Worm (Caenorhabditis elegans) whole organism, L4 larva: ENCODE measurements around the gene vps-45.
A peak's percentile ranks its signal among the peaks of the same experiment; 100 is the strongest.

ENCODE experiments used
- F26F4.8 ChIP-seq: fragments of 200-800 bp; sonication (Bioruptor generic); conservative IDR thresholded peaks from 2 replicates; pipeline ENCODE4 v1.3.6; 2022; ENCODE audit warnings: missing genetic modification characterization, missing compliant biosample characterization
- F37D6.2 ChIP-seq: sonication (generic microtip); optimal IDR thresholded peaks from 2 replicates; lab custom pipeline; 2016; ENCODE audit warnings: mild to moderate bottlenecking, missing genetic modification characterization, missing compliant biosample characterization
- Y105C5A.15 ChIP-seq: fragments of 200-800 bp; sonication (Bioruptor generic); IDR thresholded peaks from 2 replicates; pipeline ENCODE4 v1.3.6; 2022; ENCODE audit warnings: missing genetic modification characterization, missing compliant biosample characterization
- Y5F2A.4 ChIP-seq: fragments of 200-800 bp; sonication (Bioruptor generic); optimal IDR thresholded peaks from 2 replicates; lab custom pipeline; 2018; ENCODE audit warnings: mild to moderate bottlenecking, missing genetic modification characterization, missing compliant biosample characterization
- ZK546.5 ChIP-seq, 2 experiments: sonication (generic microtip); optimal IDR thresholded peaks; 2 replicates each; lab custom pipeline; 2017; ENCODE audit warnings: missing biosample characterization in 2 of 2, missing genetic modification characterization in 2 of 2
- aha-1 ChIP-seq: fragments of 150-350 bp; peaks from one replicate; lab custom pipeline; 2014; ENCODE audit warnings: missing biosample characterization, missing genetic modification characterization
- ama-1 ChIP-seq: fragments of 150-350 bp; optimal IDR thresholded peaks from 2 replicates; lab custom pipeline; 2014; ENCODE audit warnings: inconsistent platforms, mixed read lengths
- attf-4 ChIP-seq: sonication (generic microtip); optimal IDR thresholded peaks from 3 replicates; lab custom pipeline; 2017; ENCODE audit warnings: missing biosample characterization, missing genetic modification characterization
- ceh-82 ChIP-seq: sonication (generic microtip); optimal IDR thresholded peaks from 2 replicates; lab custom pipeline; 2017; ENCODE audit warnings: missing biosample characterization, missing genetic modification characterization
- ctbp-1 ChIP-seq: fragments of 200-800 bp; sonication (Bioruptor generic); IDR thresholded peaks from 2 replicates; pipeline ENCODE4 v1.3.6; 2022; ENCODE audit warnings: missing genetic modification reagents, missing genetic modification characterization, missing compliant biosample characterization
- daf-16 ChIP-seq, 3 experiments: sonication (generic microtip); optimal IDR thresholded peaks; 2 replicates each; lab custom pipeline; 2016 to 2017; ENCODE audit warnings: missing genetic modification characterization in 3 of 3, missing genetic modification reagents in 3 of 3, mild to moderate bottlenecking in 2 of 3, missing compliant biosample characterization in 2 of 3, missing biosample characterization in 1 of 3, moderate library complexity in 1 of 3
- daf-19 ChIP-seq: fragments of 200-800 bp; sonication (Bioruptor generic); conservative IDR thresholded peaks from 2 replicates; pipeline ENCODE4 v1.3.6; 2022; ENCODE audit warnings: missing genetic modification characterization, missing compliant biosample characterization
- dmd-9 ChIP-seq: fragments of 200-800 bp; sonication (Bioruptor generic); IDR thresholded peaks from 2 replicates; pipeline ENCODE4 v1.3.6; 2022; ENCODE audit warnings: missing genetic modification reagents, missing genetic modification characterization, missing compliant biosample characterization
- egl-43 ChIP-seq: fragments of 200-800 bp; sonication (Bioruptor generic); IDR thresholded peaks from 2 replicates; pipeline ENCODE4 v1.3.6; 2022; ENCODE audit warnings: missing genetic modification reagents, missing genetic modification characterization, missing compliant biosample characterization
- fkh-10 ChIP-seq: fragments of 150-350 bp; optimal IDR thresholded peaks from 2 replicates; lab custom pipeline; 2014; ENCODE audit warnings: missing biosample characterization, missing genetic modification reagents, missing genetic modification characterization
- fos-1 ChIP-seq: fragments of 150-350 bp; optimal IDR thresholded peaks from 2 replicates; lab custom pipeline; 2014; ENCODE audit warnings: missing biosample characterization, missing genetic modification characterization
- gei-8 ChIP-seq: fragments of 200-800 bp; sonication (Bioruptor generic); optimal IDR thresholded peaks from 2 replicates; lab custom pipeline; 2018; ENCODE audit warnings: mild to moderate bottlenecking, missing genetic modification characterization, missing compliant biosample characterization
- hlh-30 ChIP-seq: sonication (generic microtip); optimal IDR thresholded peaks from 2 replicates; lab custom pipeline; 2017; ENCODE audit warnings: antibody characterized with exemption, mild to moderate bottlenecking, missing genetic modification characterization, missing compliant biosample characterization; ENCODE audit not compliant: insufficient read depth
- jun-1 ChIP-seq: fragments of 150-350 bp; optimal IDR thresholded peaks from 2 replicates; lab custom pipeline; 2014; ENCODE audit warnings: missing biosample characterization, missing genetic modification reagents, missing genetic modification characterization
- lim-7 ChIP-seq: fragments of 200-800 bp; sonication (Bioruptor generic); IDR thresholded peaks from 2 replicates; pipeline ENCODE4 v1.3.6; 2022; ENCODE audit warnings: missing genetic modification characterization, missing compliant biosample characterization
- lin-15B ChIP-seq: fragments of 150-350 bp; sonication (generic microtip); optimal IDR thresholded peaks from 3 replicates; lab custom pipeline; 2014; ENCODE audit warnings: missing biosample characterization, missing genetic modification characterization
- lsy-2 ChIP-seq, 2 experiments: fragments of 150-350 bp in 1 of 2; sonication (generic microtip) in 1 of 2; optimal IDR thresholded peaks; 2 replicates each; lab custom pipeline; 2014 to 2017; ENCODE audit warnings: missing biosample characterization in 2 of 2, missing genetic modification characterization in 2 of 2
- madf-9 ChIP-seq: fragments of 200-800 bp; sonication (Bioruptor generic); conservative IDR thresholded peaks from 2 replicates; pipeline ENCODE4 v1.3.6; 2022; ENCODE audit warnings: missing genetic modification reagents, missing genetic modification characterization, missing compliant biosample characterization
- mdl-1 ChIP-seq, 2 experiments: fragments of 150-350 bp in 1 of 2; sonication (generic microtip) in 1 of 2; optimal IDR thresholded peaks; 2 replicates each; lab custom pipeline; 2014 to 2017; ENCODE audit warnings: missing biosample characterization in 2 of 2, missing genetic modification characterization in 2 of 2
- mep-1 ChIP-seq: fragments of 150-350 bp; sonication (generic microtip); optimal IDR thresholded peaks from 3 replicates; lab custom pipeline; 2014; ENCODE audit warnings: missing biosample characterization, missing genetic modification characterization
- nhr-10 ChIP-seq: fragments of 150-350 bp; optimal IDR thresholded peaks from 2 replicates; lab custom pipeline; 2014; ENCODE audit warnings: missing biosample characterization, missing genetic modification characterization
- nhr-102 ChIP-seq: sonication (generic microtip); optimal IDR thresholded peaks from 2 replicates; lab custom pipeline; 2016; ENCODE audit warnings: mild to moderate bottlenecking, missing genetic modification characterization, moderate library complexity, missing compliant biosample characterization
- nhr-237 ChIP-seq: sonication (generic microtip); optimal IDR thresholded peaks from 2 replicates; lab custom pipeline; 2017; ENCODE audit warnings: missing biosample characterization, missing genetic modification characterization
- nhr-41 ChIP-seq: fragments of 200-800 bp; sonication (Bioruptor generic); IDR thresholded peaks from 2 replicates; pipeline ENCODE4 v1.3.6; 2022; ENCODE audit warnings: missing genetic modification reagents, missing genetic modification characterization, missing compliant biosample characterization
- nhr-42 ChIP-seq: fragments of 200-800 bp; sonication (Bioruptor generic); IDR thresholded peaks from 2 replicates; pipeline ENCODE4 v1.3.6; 2022; ENCODE audit warnings: missing genetic modification characterization, missing compliant biosample characterization
- nhr-6 ChIP-seq: fragments of 150-350 bp; optimal IDR thresholded peaks from 2 replicates; lab custom pipeline; 2014; ENCODE audit warnings: missing biosample characterization, missing genetic modification characterization
- nhr-76 ChIP-seq: fragments of 150-350 bp; optimal IDR thresholded peaks from 2 replicates; lab custom pipeline; 2014; ENCODE audit warnings: missing biosample characterization, missing genetic modification characterization
- rbr-2 ChIP-seq: sonication (generic microtip); optimal IDR thresholded peaks from 2 replicates; lab custom pipeline; 2016; ENCODE audit warnings: missing genotype, missing genetic modification characterization, missing compliant biosample characterization
- saeg-2 ChIP-seq: fragments of 200-800 bp; sonication (Bioruptor generic); IDR thresholded peaks from 2 replicates; pipeline ENCODE4 v1.3.6; 2022; ENCODE audit warnings: missing genetic modification reagents, missing genetic modification characterization, missing compliant biosample characterization
- set-16 ChIP-seq: fragments of 200-800 bp; sonication (Bioruptor generic); IDR thresholded peaks from 2 replicates; pipeline ENCODE4 v1.3.6; 2022; ENCODE audit warnings: missing genetic modification reagents, missing genetic modification characterization, missing compliant biosample characterization
- skn-1 ChIP-seq: fragments of 150-350 bp; optimal IDR thresholded peaks from 2 replicates; lab custom pipeline; 2014; ENCODE audit warnings: missing biosample characterization, missing genetic modification characterization
- snpc-1.2 ChIP-seq: fragments of 200-800 bp; sonication (Bioruptor generic); IDR thresholded peaks from 2 replicates; pipeline ENCODE4 v1.3.6; 2022; ENCODE audit warnings: missing genetic modification reagents, missing genetic modification characterization, missing compliant biosample characterization
- snpc-4 ChIP-seq: fragments of 150-350 bp; optimal IDR thresholded peaks from 2 replicates; lab custom pipeline; 2014; ENCODE audit warnings: missing biosample characterization, missing genetic modification characterization
- spr-1 ChIP-seq: sonication (generic microtip); optimal IDR thresholded peaks from 2 replicates; lab custom pipeline; 2016; ENCODE audit warnings: mild to moderate bottlenecking, missing genetic modification characterization, missing compliant biosample characterization
- unc-62 ChIP-seq, 3 experiments: fragments of 150-350 bp in 1 of 3; sonication (generic microtip); optimal IDR thresholded peaks in 2 of 3; peaks in 1 of 3; 1 replicate in 1 of 3; 2 replicates in 2 of 3; lab custom pipeline; 2014 to 2017; ENCODE audit warnings: missing biosample characterization in 3 of 3, missing genetic modification characterization in 3 of 3, missing genetic modification reagents in 3 of 3, missing genotype in 1 of 3
- zag-1 ChIP-seq: fragments of 150-350 bp; optimal IDR thresholded peaks from 2 replicates; lab custom pipeline; 2014; ENCODE audit warnings: missing biosample characterization, missing genetic modification characterization
- zfp-3 ChIP-seq: fragments of 200-800 bp; sonication (Bioruptor generic); conservative IDR thresholded peaks from 2 replicates; pipeline ENCODE4 v1.3.6; 2022; ENCODE audit warnings: missing genetic modification reagents, missing genetic modification characterization, missing compliant biosample characterization
- zip-2 ChIP-seq: fragments of 150-350 bp; optimal IDR thresholded peaks from 2 replicates; lab custom pipeline; 2014; ENCODE audit warnings: missing biosample characterization, missing genetic modification characterization
- ztf-11 ChIP-seq: fragments of 150-350 bp; optimal IDR thresholded peaks from 2 replicates; lab custom pipeline; 2014; ENCODE audit warnings: missing biosample characterization, missing genetic modification characterization
- ztf-7 ChIP-seq: fragments of 150-350 bp; optimal IDR thresholded peaks from 2 replicates; lab custom pipeline; 2014; ENCODE audit warnings: missing biosample characterization, missing genetic modification characterization

The vps-45 gene

DNA sequence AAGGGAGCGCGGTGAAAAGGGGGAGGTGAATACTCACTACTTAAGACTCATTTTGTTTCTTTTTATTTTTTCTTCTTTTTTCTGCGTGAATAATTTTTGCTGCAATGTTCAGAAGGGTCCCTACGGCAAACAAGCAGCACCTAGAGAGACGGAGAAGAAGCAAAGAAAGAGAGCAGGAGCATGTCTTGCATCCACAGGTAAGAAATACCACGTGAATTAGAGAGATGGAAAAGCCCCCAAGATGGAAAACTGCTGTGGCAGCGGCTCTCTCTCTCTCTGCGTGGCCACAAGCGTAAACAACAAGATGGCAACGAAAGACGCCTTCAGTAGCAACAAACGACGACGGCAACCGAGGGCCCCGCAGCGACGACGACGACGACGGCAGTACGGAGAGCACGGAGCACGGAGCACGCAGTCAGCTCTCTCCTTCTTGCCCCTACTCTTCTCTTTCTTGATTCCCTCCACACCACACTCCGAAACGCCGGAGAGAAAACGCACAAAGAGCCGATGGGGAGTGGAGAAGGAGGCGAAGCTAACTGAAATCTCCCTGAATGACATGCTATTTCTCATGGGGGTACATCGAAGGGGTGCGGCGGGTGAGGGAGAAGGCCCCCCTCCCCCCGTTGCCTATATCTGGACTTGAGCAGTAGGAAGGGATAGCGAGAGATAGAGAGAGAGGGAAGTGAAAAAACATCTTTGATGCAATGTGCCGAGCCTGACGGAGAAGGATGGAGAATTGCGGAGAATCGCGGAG, 18.2 kb upstream of the vps-45 start (continued):
- TF ChIP-seq nhr-76 (tag; lab: Kevin White, UChicago) (no peak), aha-1 (tag; lab: Kevin White, UChicago) (peak; percentile 83), ztf-11 (tag; lab: Kevin White, UChicago) (no peak), fkh-10 (peak; percentile 49), ctbp-1 (0 out of 2 replicates have a peak, but pooled peaks have one; percentile 54), egl-43 (GFP tag; lab: Robert Waterston, UW) (no peak; the same call in 1 of the 2 replicates), nhr-41 (no peak), mdl-1 (tag; optimal IDR thresholded peaks at IDR 0.05; lab: Kevin White, UChicago) (peak in 1 of 2 experiments; percentile 27), mep-1 (tag; lab: Kevin White, UChicago) (peak; percentile 63), F37D6.2 (tag; lab: Kevin White, UChicago) (peak; percentile 82), fos-1 (no peak), lim-7 (GFP tag; lab: Robert Waterston, UW) (no peak), dmd-9 (GFP tag; lab: Robert Waterston, UW) (no peak), daf-19 (0 out of 2 replicates have a peak, but pooled peaks have one; percentile 12), rbr-2 (tag; lab: Kevin White, UChicago) (peak; percentile 88), gei-8 (GFP tag; lab: Kevin White, UChicago) (no peak), ztf-7 (tag; lab: Kevin White, UChicago) (no peak), hlh-30 (tag; lab: Kevin White, UChicago) (peak; percentile 38), daf-16 (GFP tag; optimal IDR thresholded peaks at IDR 0.05; lab: Kevin White, UChicago) (peak in 1 of 2 experiments; percentile 14), daf-16 (tag; optimal IDR thresholded peaks at IDR 0.05; lab: Kevin White, UChicago) (no peak), snpc-1.2 (GFP tag; lab: Robert Waterston, UW) (no peak), nhr-237 (no peak), saeg-2 (GFP tag; lab: Robert Waterston, UW) (no peak), set-16 (peak; percentile 93), skn-1 (no peak), lin-15B (tag; lab: Kevin White, UChicago) (no peak), zfp-3 (no peak), ZK546.5 (tag; optimal IDR thresholded peaks at IDR 0.05; lab: Kevin White, UChicago) (no peak), spr-1 (tag; lab: Kevin White, UChicago) (peak; percentile 6), jun-1 (tag; lab: Kevin White, UChicago) (no peak), snpc-4 (no peak), nhr-42 (GFP tag; lab: Robert Waterston, UW) (no peak), nhr-102 (tag; lab: Kevin White, UChicago) (no peak), nhr-6 (tag; lab: Kevin White, UChicago) (no peak), unc-62 (GFP tag; optimal IDR thresholded peaks at IDR 0.05 in 1 of 2; lab: Kevin White, UChicago) (peak in 1 of 2 experiments; percentile 99), unc-62 (tag; optimal IDR thresholded peaks at IDR 0.05; lab: Kevin White, UChicago) (no peak), nhr-10 (no peak), lsy-2 (tag; optimal IDR thresholded peaks at IDR 0.05; lab: Kevin White, UChicago) (peak in 1 of 2 experiments; percentile 62), zag-1 (tag; lab: Kevin White, UChicago) (no peak), ama-1 (lab: Kevin White, UChicago) (no peak)
- TF ChIP-seq, all 104 proteins: peak for 21

DNA sequence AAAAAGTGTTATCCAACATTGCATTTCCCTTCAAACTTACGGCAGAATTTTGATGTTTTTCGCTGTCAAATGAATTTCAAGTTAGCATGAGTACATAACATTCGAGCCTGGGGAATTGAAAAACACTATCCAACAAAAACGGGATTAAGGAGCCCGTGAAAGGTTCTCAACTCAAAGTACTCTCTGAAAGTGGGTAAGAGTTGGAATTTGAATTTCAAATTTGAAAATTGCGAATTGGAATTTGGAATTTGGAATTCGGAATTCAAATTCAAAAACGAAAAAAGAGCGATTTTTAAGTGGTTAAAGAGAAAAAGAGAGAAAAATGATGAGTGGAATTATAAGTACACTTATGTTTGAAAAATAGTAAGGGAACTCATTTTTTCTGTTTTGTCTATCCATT, 16.6 kb upstream of the vps-45 start, which contains the start of the genes C09E10.3 and dgk-1:
Gene C09E10.3, minus strand, starts transcription at position 101 of the 400 bp plus-strand sequence.
Gene dgk-1, minus strand, starts transcription at position 183 of the 400 bp plus-strand sequence.
- TF ChIP-seq gei-8 (GFP tag; lab: Kevin White, UChicago), result no peak
- TF ChIP-seq attf-4 (tag; lab: Kevin White, UChicago), result no peak
- no peak for TF ChIP-seq zip-2 (tag; lab: Kevin White, UChicago)
- no peak for TF ChIP-seq daf-16 (GFP tag; optimal IDR thresholded peaks at IDR 0.05; lab: Kevin White, UChicago)
- TF ChIP-seq daf-16 (tag; optimal IDR thresholded peaks at IDR 0.05; lab: Kevin White, UChicago), result no peak
- no peak for TF ChIP-seq ctbp-1
- TF ChIP-seq Y5F2A.4 (GFP tag; lab: Kevin White, UChicago), result no peak
- TF ChIP-seq Y105C5A.15 (GFP tag; lab: Robert Waterston, UW), result no peak
- TF ChIP-seq madf-9 (GFP tag; lab: Robert Waterston, UW), result no peak
- no peak for TF ChIP-seq nhr-42 (GFP tag; lab: Robert Waterston, UW)
- TF ChIP-seq F26F4.8 (GFP tag; lab: Robert Waterston, UW), result no peak
- no peak for TF ChIP-seq snpc-1.2 (GFP tag; lab: Robert Waterston, UW)
- TF ChIP-seq ceh-82, result no peak
